Worm (Caenorhabditis elegans) whole organism, late embryonic: ENCODE results near the gene sre-50.

Experiments used
- ama-1 ChIP-seq: fragments of 150-350 bp; optimal IDR thresholded peaks from 2 replicates; lab custom pipeline; 2014
- ceh-2 ChIP-seq: sonication (generic microtip); optimal IDR thresholded peaks from 2 replicates; lab custom pipeline; 2016; ENCODE audit warnings: missing genotype, missing genetic modification characterization, missing compliant biosample characterization
- ceh-30 ChIP-seq: fragments of 150-350 bp; optimal IDR thresholded peaks from 2 replicates; lab custom pipeline; 2014; ENCODE audit warnings: missing biosample characterization, missing genetic modification characterization
- ceh-31 ChIP-seq: sonication (generic microtip); optimal IDR thresholded peaks from 2 replicates; lab custom pipeline; 2016; ENCODE audit warnings: missing genetic modification characterization, missing compliant biosample characterization
- ceh-45 ChIP-seq: fragments of 200-800 bp; sonication (Bioruptor generic); IDR thresholded peaks from 2 replicates; pipeline ENCODE4 v1.3.6; 2022; ENCODE audit warnings: missing genetic modification reagents, missing genetic modification characterization, missing compliant biosample characterization
- ceh-9 ChIP-seq: sonication (generic microtip); optimal IDR thresholded peaks from 2 replicates; lab custom pipeline; 2016; ENCODE audit warnings: mild to moderate bottlenecking, missing genetic modification characterization, inconsistent platforms, missing compliant biosample characterization
- elt-4 ChIP-seq: sonication (generic microtip); optimal IDR thresholded peaks from 2 replicates; lab custom pipeline; 2016; ENCODE audit warnings: missing genetic modification characterization, missing compliant biosample characterization
- ets-4 ChIP-seq: sonication (generic microtip); optimal IDR thresholded peaks from 2 replicates; lab custom pipeline; 2016; ENCODE audit warnings: missing genetic modification characterization, missing compliant biosample characterization
- eyg-1 ChIP-seq: sonication (generic microtip); optimal IDR thresholded peaks from 2 replicates; lab custom pipeline; 2016; ENCODE audit warnings: missing genotype, missing genetic modification characterization, missing compliant biosample characterization
- fax-1 ChIP-seq: sonication (generic microtip); optimal IDR thresholded peaks from 2 replicates; lab custom pipeline; 2016; ENCODE audit warnings: missing genotype, missing genetic modification characterization, missing compliant biosample characterization
- pha-4 ChIP-seq: fragments of 150-350 bp; optimal IDR thresholded peaks from 2 replicates; lab custom pipeline; 2018; ENCODE audit warnings: missing biosample characterization, missing genetic modification reagents, missing genetic modification characterization
- rnt-1 ChIP-seq: sonication (generic microtip); optimal IDR thresholded peaks from 2 replicates; lab custom pipeline; 2016; ENCODE audit warnings: missing genetic modification characterization, missing compliant biosample characterization

- no peak for TF ChIP-seq ceh-30 (tag; lab: Kevin White, UChicago)
- TF ChIP-seq ets-4 = no peak
- no peak for TF ChIP-seq ceh-45
- no peak for TF ChIP-seq eyg-1 (tag; lab: Kevin White, UChicago)
- no peak for TF ChIP-seq elt-4 (tag; lab: Kevin White, UChicago)
- no peak for TF ChIP-seq ceh-2 (tag; lab: Kevin White, UChicago)
- TF ChIP-seq ama-1 (lab: Kevin White, UChicago) = no peak
- TF ChIP-seq ceh-31 = no peak
- no peak for TF ChIP-seq rnt-1
- no peak for TF ChIP-seq pha-4
- TF ChIP-seq fax-1 (tag; lab: Kevin White, UChicago) = no peak
- no peak for TF ChIP-seq ceh-9
Measured at ce11 chrII:12349866-12350265, 46.5 kb downstream of the sre-50 start.
